Worm (Caenorhabditis elegans): ENCODE measurements around the gene lact-1.
A peak's percentile ranks its signal among the peaks of the same experiment; 100 is the strongest.

lact-1 gene

DNA sequence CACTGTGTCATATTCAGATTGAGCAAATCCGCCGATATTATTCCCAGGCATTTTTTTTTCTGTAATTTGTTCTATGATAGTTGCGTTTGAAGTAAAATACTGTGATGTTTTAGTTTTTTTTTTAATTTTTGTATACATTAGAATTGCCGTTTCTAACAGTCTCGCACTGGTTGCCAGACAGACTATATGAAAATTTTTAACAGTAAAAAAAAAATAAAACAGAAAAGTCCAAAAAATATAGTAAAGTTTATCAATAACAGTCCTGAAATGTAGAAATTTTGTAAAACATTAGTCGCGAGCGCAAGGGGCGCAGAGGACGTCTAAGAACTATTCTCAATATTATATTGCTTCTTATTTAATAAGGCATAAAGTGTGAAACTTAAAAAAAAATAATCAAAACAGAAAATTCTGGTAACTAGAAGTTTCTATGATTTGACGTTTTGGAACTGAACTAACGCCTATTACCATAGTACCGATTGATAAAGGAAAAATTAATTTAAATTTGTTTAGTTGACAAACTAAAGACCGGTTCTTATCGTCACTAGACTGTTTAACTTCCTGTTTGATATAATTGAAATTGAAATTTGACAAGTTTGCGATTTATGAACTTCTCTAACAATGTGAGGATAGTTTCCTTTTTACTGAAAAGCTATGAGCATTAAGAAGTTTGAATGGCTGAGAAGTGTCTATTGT lies at the start of gene lact-1:
Gene lact-1 (minus strand): TSS at position 51 of the 693 bp plus-strand sequence.
- TF ChIP-seq unc-86 (tag; optimal IDR thresholded peaks at IDR 0.05) (no peak), ztf-16 (tag; optimal IDR thresholded peaks at IDR 0.05) (no peak), K09A11.1 (tag; optimal IDR thresholded peaks at IDR 0.05; ENCODE audit: insufficient read depth) (no peak)

DNA sequence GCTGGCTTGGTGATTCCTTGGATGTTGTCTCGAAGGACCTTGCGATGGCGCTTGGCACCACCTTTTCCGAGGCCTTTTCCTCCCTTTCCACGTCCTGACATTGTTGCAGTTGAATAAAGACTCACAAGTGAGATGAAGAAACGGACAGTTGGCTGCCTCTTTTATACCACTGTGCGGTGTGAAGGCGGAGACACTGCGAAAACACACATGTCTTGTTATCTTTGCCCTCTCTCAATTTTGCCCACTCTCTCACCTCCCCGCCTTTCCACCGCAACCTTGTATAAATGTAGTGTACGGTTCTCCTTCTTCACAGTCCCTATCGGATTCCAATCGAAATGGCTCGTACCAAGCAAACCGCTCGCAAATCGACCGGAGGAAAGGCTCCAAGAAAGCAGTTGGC lies 49.6 kb upstream of the lact-1 start, which contains the start of the genes his-38 and his-40:
Gene his-38 (minus strand): TSS at position 101 of the 400 bp plus-strand sequence.
Gene his-40 (plus strand): TSS at position 336 of the 400 bp plus-strand sequence.
- TF ChIP-seq ttx-3 (tag; optimal IDR thresholded peaks at IDR 0.05): no peak
- TF ChIP-seq dve-1 (tag; optimal IDR thresholded peaks at IDR 0.05): no peak
- TF ChIP-seq ceh-31 (tag; optimal IDR thresholded peaks at IDR 0.05): no peak
- no peak for TF ChIP-seq zip-5 (tag; optimal IDR thresholded peaks at IDR 0.05)
- no peak for TF ChIP-seq ceh-48 (tag; optimal IDR thresholded peaks at IDR 0.05)
- no peak for TF ChIP-seq T23F11.4 (GFP tag; optimal IDR thresholded peaks at IDR 0.05)
- no peak for TF ChIP-seq lin-11 (tag; optimal IDR thresholded peaks at IDR 0.05)
- TF ChIP-seq hlh-30 (tag; optimal IDR thresholded peaks at IDR 0.05; ENCODE audit: insufficient read depth): no peak
- TF ChIP-seq hlh-6 (tag; optimal IDR thresholded peaks at IDR 0.05): no peak
- no peak for TF ChIP-seq sox-2 (GFP tag; IDR thresholded peaks at IDR 0.05)
- no peak for TF ChIP-seq C38D4.7 (GFP tag; optimal IDR thresholded peaks at IDR 0.05)
- no peak for TF ChIP-seq ceh-18 (tag; optimal IDR thresholded peaks at IDR 0.05)
- TF ChIP-seq hlh-8 (tag; optimal IDR thresholded peaks at IDR 0.05): no peak
- TF ChIP-seq pag-3 (tag; optimal IDR thresholded peaks at IDR 0.05; ENCODE audit: borderline replicate concordance): no peak
- no peak for TF ChIP-seq C08G9.2 (tag; optimal IDR thresholded peaks at IDR 0.05)

DNA sequence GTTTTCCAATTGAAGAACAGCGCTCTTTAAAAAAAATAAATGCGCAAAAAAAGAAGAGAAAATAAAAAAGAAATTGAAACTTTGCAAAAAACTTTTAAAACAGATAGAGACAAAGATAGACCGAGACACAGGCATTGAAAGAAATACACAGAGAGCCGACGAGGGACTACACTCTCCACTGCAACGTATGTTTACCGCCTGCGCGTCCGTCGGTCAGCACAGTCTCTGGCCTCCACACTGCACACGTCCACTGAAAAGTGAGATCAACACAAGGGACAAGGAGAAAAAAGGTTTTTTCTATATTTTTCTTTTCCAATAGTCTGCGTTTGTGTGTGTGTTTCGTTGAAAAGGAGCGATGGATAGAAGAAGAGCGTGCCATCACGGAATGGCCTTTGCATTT lies 46.3 kb upstream of the lact-1 start:
- no peak for TF ChIP-seq sox-2 (GFP tag; IDR thresholded peaks at IDR 0.05)
- no peak for TF ChIP-seq madf-2 (tag; optimal IDR thresholded peaks at IDR 0.05)
- TF ChIP-seq ceh-19 (GFP tag; optimal IDR thresholded peaks at IDR 0.05): no peak
- peak; percentile 63 for TF ChIP-seq nfya-1 (tag; optimal IDR thresholded peaks at IDR 0.05)
- no peak for TF ChIP-seq C08G9.2 (tag; optimal IDR thresholded peaks at IDR 0.05)
- TF ChIP-seq Y22D7AL.16 (tag; optimal IDR thresholded peaks at IDR 0.05): no peak
- TF ChIP-seq K09A11.1 (tag; optimal IDR thresholded peaks at IDR 0.05; ENCODE audit: insufficient read depth): no peak
- TF ChIP-seq hlh-15 (tag; optimal IDR thresholded peaks at IDR 0.05): no peak
- TF ChIP-seq ceh-48 (tag; optimal IDR thresholded peaks at IDR 0.05): no peak
- no peak for TF ChIP-seq ceh-31 (tag; optimal IDR thresholded peaks at IDR 0.05)
- TF ChIP-seq syd-9 (tag; optimal IDR thresholded peaks at IDR 0.05): no peak
- no peak for TF ChIP-seq odd-2 (tag; optimal IDR thresholded peaks at IDR 0.05)
- TF ChIP-seq ama-1 (optimal IDR thresholded peaks at IDR 0.05): no peak
- no peak for TF ChIP-seq pag-3 (tag; optimal IDR thresholded peaks at IDR 0.05; ENCODE audit: borderline replicate concordance)
- TF ChIP-seq ztf-16 (tag; optimal IDR thresholded peaks at IDR 0.05): no peak
- TF ChIP-seq ceh-18 (tag; optimal IDR thresholded peaks at IDR 0.05): peak; percentile 32
- no peak for TF ChIP-seq pros-1 (tag; optimal IDR thresholded peaks at IDR 0.05)
- TF ChIP-seq ceh-24 (tag; optimal IDR thresholded peaks at IDR 0.05): no peak
- peak; percentile 16 for TF ChIP-seq dve-1 (tag; optimal IDR thresholded peaks at IDR 0.05)
- TF ChIP-seq tbx-2 (tag; optimal IDR thresholded peaks at IDR 0.05): no peak
- no peak for TF ChIP-seq zip-5 (tag; optimal IDR thresholded peaks at IDR 0.05)

DNA sequence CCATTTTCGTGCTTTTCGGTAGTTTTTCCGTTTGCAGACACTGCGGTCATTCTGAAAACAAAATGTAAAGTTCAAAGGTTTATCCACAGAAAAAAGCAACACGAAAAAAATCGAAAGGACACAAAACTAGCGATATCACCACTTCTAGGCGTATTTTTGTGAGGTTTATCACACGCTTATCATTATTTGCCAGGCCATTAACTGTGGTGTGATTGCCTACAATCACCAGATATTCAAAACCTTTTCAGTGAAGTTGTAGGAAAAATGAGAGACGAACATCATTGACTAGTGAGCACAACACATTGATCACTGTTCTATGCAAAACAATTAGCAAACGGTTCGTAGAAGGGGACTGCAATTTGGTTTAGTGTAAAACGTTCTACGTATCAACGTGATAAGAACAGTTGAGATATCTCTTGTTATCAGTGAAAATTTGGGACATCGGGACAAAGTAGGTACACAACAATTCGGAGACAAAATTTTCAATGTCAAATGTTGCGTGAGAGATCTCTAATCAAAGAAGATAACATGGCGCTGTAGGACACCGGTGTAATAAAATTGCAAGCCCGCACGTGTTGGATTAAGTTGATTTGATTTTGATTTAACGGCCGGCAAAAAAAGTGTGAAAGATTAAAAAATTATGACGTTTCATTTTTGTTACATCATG lies 45.5 kb upstream of the lact-1 start, which contains the start of gene sur-5:
Gene sur-5 (minus strand): TSS at position 51 of the 667 bp plus-strand sequence.
- TF ChIP-seq tbx-2 (tag; optimal IDR thresholded peaks at IDR 0.05) (no peak), T23F11.4 (GFP tag; optimal IDR thresholded peaks at IDR 0.05) (no peak), Y22D7AL.16 (tag; optimal IDR thresholded peaks at IDR 0.05) (no peak), tbx-7 (tag; optimal IDR thresholded peaks at IDR 0.05) (no peak), elt-2 (tag; optimal IDR thresholded peaks at IDR 0.05) (peak; percentile 87)

Data from whole organism, late embryonic.